Worm (Caenorhabditis elegans): ENCODE measurements around the gene srw-112.

DNA sequence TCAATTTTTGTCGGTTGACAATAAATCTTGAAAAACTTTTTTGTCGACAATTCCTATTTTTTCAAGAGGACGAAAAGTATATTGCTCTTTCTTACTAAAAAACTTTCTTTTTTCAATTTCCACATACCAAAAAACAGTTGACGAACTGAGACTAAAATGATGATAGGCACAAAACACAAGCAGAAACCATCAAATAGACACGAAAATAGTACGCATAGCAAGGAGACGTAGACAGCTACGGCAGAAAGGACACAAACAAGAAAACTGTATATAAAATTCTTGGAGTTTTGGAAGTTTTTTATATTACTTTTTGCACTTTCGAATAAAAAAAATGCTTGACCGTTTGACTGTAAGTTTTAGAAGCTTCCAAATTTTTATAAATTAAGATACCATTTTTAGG is 8.3 kb upstream of the srw-112 start, which contains the start of gene K12D9.1:
- no peak for TF ChIP-seq hnd-1 (tag; optimal IDR thresholded peaks at IDR 0.05)
- no peak for TF ChIP-seq ama-1 (optimal IDR thresholded peaks at IDR 0.05)
- no peak for TF ChIP-seq ceh-36 (tag; optimal IDR thresholded peaks at IDR 0.05)
- TF ChIP-seq pes-1 (GFP tag; IDR thresholded peaks at IDR 0.05) = no peak
- no peak for TF ChIP-seq flt-1 (GFP tag; IDR thresholded peaks at IDR 0.05)
- TF ChIP-seq sea-1 (GFP tag; conservative IDR thresholded peaks at IDR 0.05) = no peak
